Worm (Caenorhabditis elegans) whole organism, young adult: Measurements from ENCODE around the gene F37A8.1.

ENCODE experiments used
- C06A6.2 ChIP-seq: fragments of 200-800 bp; sonication (Bioruptor generic); conservative IDR thresholded peaks from 2 replicates; pipeline ENCODE4 v1.3.6; 2022; ENCODE audit warnings: missing genetic modification characterization, missing compliant biosample characterization
- D2030.7 ChIP-seq: fragments of 200-800 bp; sonication (Bioruptor generic); IDR thresholded peaks from 2 replicates; pipeline ENCODE4 v1.3.6; 2022; ENCODE audit warnings: missing genetic modification reagents, missing genetic modification characterization, missing compliant biosample characterization
- F23B12.7 ChIP-seq: sonication (generic microtip); optimal IDR thresholded peaks from 2 replicates; lab custom pipeline; 2017; ENCODE audit warnings: missing genetic modification characterization, mild to moderate bottlenecking, missing compliant biosample characterization, antibody characterized with exemption, moderate library complexity; ENCODE audit not compliant: insufficient read depth
- Y67H2A.10 ChIP-seq: fragments of 200-800 bp; sonication (Bioruptor generic); conservative IDR thresholded peaks from 2 replicates; pipeline ENCODE4 v1.3.6; 2022; ENCODE audit warnings: missing genetic modification reagents, missing genetic modification characterization, missing compliant biosample characterization
- Y79H2A.3 ChIP-seq: fragments of 200-800 bp; sonication (Bioruptor generic); conservative IDR thresholded peaks from 2 replicates; pipeline ENCODE4 v1.3.6; 2022; ENCODE audit warnings: missing genetic modification reagents, missing genetic modification characterization, missing compliant biosample characterization
- attf-5 ChIP-seq: fragments of 200-800 bp; sonication (Bioruptor generic); optimal IDR thresholded peaks from 2 replicates; lab custom pipeline; 2018; ENCODE audit warnings: mild to moderate bottlenecking, missing genetic modification characterization, missing compliant biosample characterization
- cebp-1 ChIP-seq, 2 experiments: fragments of 200-800 bp in 1 of 2; sonication (Bioruptor generic) in 1 of 2; sonication (generic microtip) in 1 of 2; IDR thresholded peaks in 1 of 2; optimal IDR thresholded peaks in 1 of 2; 2 replicates each; pipeline versions ENCODE4 v1.3.6 to Lab custom; 2017 to 2022; ENCODE audit warnings: missing compliant biosample characterization in 2 of 2, missing genetic modification characterization in 2 of 2, mild to moderate bottlenecking in 1 of 2, missing genetic modification reagents in 1 of 2, moderate library complexity in 1 of 2
- ceh-100 ChIP-seq: fragments of 200-800 bp; sonication (Bioruptor generic); IDR thresholded peaks from 2 replicates; pipeline ENCODE4 v1.3.6; 2022; ENCODE audit warnings: missing genetic modification reagents, missing genetic modification characterization, missing compliant biosample characterization
- egl-44 ChIP-seq: fragments of 200-800 bp; sonication (Bioruptor generic); IDR thresholded peaks from 2 replicates; pipeline ENCODE4 v1.3.6; 2022; ENCODE audit warnings: missing genetic modification reagents, missing genetic modification characterization, missing compliant biosample characterization
- egrh-3 ChIP-seq: fragments of 200-800 bp; sonication (Bioruptor generic); IDR thresholded peaks from 2 replicates; pipeline ENCODE4 v1.3.6; 2022; ENCODE audit warnings: missing genetic modification reagents, missing genetic modification characterization, missing compliant biosample characterization
- hlh-26 ChIP-seq: fragments of 200-800 bp; sonication (Bioruptor generic); conservative IDR thresholded peaks from 2 replicates; pipeline ENCODE4 v1.3.6; 2022; ENCODE audit warnings: missing genetic modification reagents, missing genetic modification characterization, missing compliant biosample characterization
- hmg-1.2 ChIP-seq: fragments of 200-800 bp; sonication (Bioruptor generic); IDR thresholded peaks from 2 replicates; pipeline ENCODE4 v1.3.6; 2022; ENCODE audit warnings: missing genetic modification reagents, missing genetic modification characterization, missing compliant biosample characterization
- hrde-1 ChIP-seq: sonication (generic microtip); optimal IDR thresholded peaks from 2 replicates; lab custom pipeline; 2016; ENCODE audit warnings: missing genetic modification characterization, mild to moderate bottlenecking, missing compliant biosample characterization, moderate library complexity, missing genotype, missing genetic modification reagents, borderline replicate concordance
- hsf-1 ChIP-seq: fragments of 200-800 bp; sonication (Bioruptor generic); IDR thresholded peaks from 2 replicates; pipeline ENCODE4 v1.3.6; 2022; ENCODE audit warnings: missing genetic modification reagents, missing genetic modification characterization, missing compliant biosample characterization
- lag-1 ChIP-seq: fragments of 200-800 bp; sonication (Bioruptor generic); IDR thresholded peaks from 2 replicates; pipeline ENCODE4 v1.3.6; 2022; ENCODE audit warnings: missing genetic modification reagents, missing genetic modification characterization, missing compliant biosample characterization
- lsy-27 ChIP-seq: sonication (generic microtip); optimal IDR thresholded peaks from 2 replicates; lab custom pipeline; 2017; ENCODE audit warnings: missing genetic modification characterization, mild to moderate bottlenecking, missing compliant biosample characterization, antibody characterized with exemption, missing genotype, borderline replicate concordance; ENCODE audit not compliant: insufficient read depth
- nhr-179 ChIP-seq: sonication (generic microtip); optimal IDR thresholded peaks from 2 replicates; lab custom pipeline; 2016; ENCODE audit warnings: mild to moderate bottlenecking, missing genetic modification characterization, missing compliant biosample characterization
- nhr-80 ChIP-seq: sonication (generic microtip); optimal IDR thresholded peaks from 2 replicates; lab custom pipeline; 2016; ENCODE audit warnings: missing genetic modification characterization, missing compliant biosample characterization
- sea-2 ChIP-seq: fragments of 200-800 bp; sonication (Bioruptor generic); IDR thresholded peaks from 2 replicates; pipeline ENCODE4 v1.3.6; 2022; ENCODE audit warnings: missing genetic modification characterization, missing compliant biosample characterization
- snpc-4 ChIP-seq, 5 experiments: fragments of 150-350 bp in 1 of 5; sonication (generic microtip) in 4 of 5; optimal IDR thresholded peaks; 2 replicates each; lab custom pipeline; 2014 to 2018; ENCODE audit warnings: missing genetic modification characterization in 5 of 5, missing biosample characterization in 3 of 5, antibody characterized with exemption in 2 of 5, mild to moderate bottlenecking in 2 of 5, missing compliant biosample characterization in 2 of 5, missing genotype in 2 of 5, moderate library complexity in 2 of 5, missing genetic modification reagents in 1 of 5
- somi-1 ChIP-seq: fragments of 200-800 bp; sonication (Bioruptor generic); optimal IDR thresholded peaks from 2 replicates; lab custom pipeline; 2018; ENCODE audit warnings: mild to moderate bottlenecking, missing genetic modification characterization, missing compliant biosample characterization
- zfh-2 ChIP-seq: fragments of 200-800 bp; sonication (Bioruptor generic); conservative IDR thresholded peaks from 2 replicates; pipeline ENCODE4 v1.3.6; 2022; ENCODE audit warnings: missing genetic modification reagents, missing genetic modification characterization, missing compliant biosample characterization
- ztf-18 ChIP-seq: sonication (generic microtip); optimal IDR thresholded peaks from 2 replicates; lab custom pipeline; 2016; ENCODE audit warnings: missing genotype, mild to moderate bottlenecking, missing genetic modification characterization, missing compliant biosample characterization
- ztf-25 ChIP-seq: fragments of 200-800 bp; sonication (Bioruptor generic); IDR thresholded peaks from 2 replicates; pipeline ENCODE4 v1.3.6; 2022; ENCODE audit warnings: missing genetic modification reagents, missing genetic modification characterization, missing compliant biosample characterization
- ztf-26 ChIP-seq: sonication (generic microtip); optimal IDR thresholded peaks from 2 replicates; lab custom pipeline; 2017; ENCODE audit warnings: missing genetic modification characterization, missing compliant biosample characterization
- ztf-6 ChIP-seq: fragments of 200-800 bp; sonication (Bioruptor generic); IDR thresholded peaks from 2 replicates; pipeline ENCODE4 v1.3.6; 2022; ENCODE audit warnings: missing genetic modification reagents, missing genetic modification characterization, missing compliant biosample characterization

Gene F37A8.1

ce11 chrIII:3976291-3976690 lies 48.1 kb downstream of the F37A8.1 start, which contains the start of gene msi-1:
Gene msi-1 (minus strand): TSS chrIII:3976391.
- TF ChIP-seq snpc-4 (GFP tag; optimal IDR thresholded peaks at IDR 0.05; lab: Kevin White, UChicago) (no peak), snpc-4 (tag; optimal IDR thresholded peaks at IDR 0.05; lab: Kevin White, UChicago) (no peak), F23B12.7 (tag; lab: Kevin White, UChicago) (no peak), D2030.7 (GFP tag; lab: Robert Waterston, UW) (no peak), ceh-100 (GFP tag; lab: Robert Waterston, UW) (no peak), Y67H2A.10 (no peak), somi-1 (GFP tag; lab: Kevin White, UChicago) (no peak), Y79H2A.3 (GFP tag; lab: Robert Waterston, UW) (no peak), hmg-1.2 (GFP tag; lab: Robert Waterston, UW) (no peak), hrde-1 (no peak), lag-1 (GFP tag; lab: Robert Waterston, UW) (no peak), ztf-25 (no peak), ztf-18 (no peak), zfh-2 (GFP tag; lab: Robert Waterston, UW) (no peak)

ce11 chrIII:3976992-3977391 lies 48.8 kb downstream of the F37A8.1 start:
- TF ChIP-seq cebp-1 (GFP tag; IDR thresholded peaks at IDR 0.05; lab: Robert Waterston, UW) = no peak
- TF ChIP-seq cebp-1 (tag; optimal IDR thresholded peaks at IDR 0.05; lab: Kevin White, UChicago) = peak; percentile 45
- TF ChIP-seq C06A6.2 (GFP tag; lab: Robert Waterston, UW) = no peak
- peak; percentile 10 for TF ChIP-seq nhr-80 (tag; lab: Kevin White, UChicago)
- TF ChIP-seq hlh-26 (GFP tag; lab: Robert Waterston, UW) = no peak
- TF ChIP-seq lsy-27 (tag; lab: Kevin White, UChicago) = no peak
- peak; percentile 58; the same call in 1 of the 2 replicates for TF ChIP-seq egrh-3
- TF ChIP-seq attf-5 (GFP tag; lab: Kevin White, UChicago) = peak; percentile 26
- TF ChIP-seq, all 124 proteins: peak for 4

- TF ChIP-seq hrde-1 = no peak
- no peak for TF ChIP-seq egl-44
- TF ChIP-seq ztf-26 = no peak
- TF ChIP-seq ztf-6 = no peak
- no peak for TF ChIP-seq nhr-80 (tag; lab: Kevin White, UChicago)
- TF ChIP-seq nhr-179 (tag; lab: Kevin White, UChicago) = no peak
- TF ChIP-seq hsf-1 (GFP tag; lab: Robert Waterston, UW) = no peak
- TF ChIP-seq sea-2 (GFP tag; lab: Robert Waterston, UW) = no peak
- no peak for TF ChIP-seq cebp-1 (GFP tag; IDR thresholded peaks at IDR 0.05; lab: Robert Waterston, UW)
- no peak for TF ChIP-seq cebp-1 (tag; optimal IDR thresholded peaks at IDR 0.05; lab: Kevin White, UChicago)
Measured at ce11 chrIII:3978438-3978837, 50.2 kb downstream of the F37A8.1 start.
